Fruit fly (Drosophila melanogaster) whole organism, embryonic: ENCODE measurements around the gene CG33631.
A peak's percentile ranks its signal among the peaks of the same experiment; 100 is the strongest.

Experiments
- Ada2b ChIP-seq: fragments of 200-800 bp; sonication (Bioruptor generic); IDR thresholded peaks from 2 replicates; pipeline ENCODE4 v1.3.6; 2022; ENCODE audit warnings: missing biosample characterization, missing genetic modification characterization
- B-H2 ChIP-seq: fragments of 200-800 bp; sonication (Bioruptor generic); optimal IDR thresholded peaks from 2 replicates; lab custom pipeline; 2018; ENCODE audit warnings: missing biosample characterization, mild to moderate bottlenecking, missing genetic modification characterization
- CG10147 ChIP-seq: fragments of 200-800 bp; sonication (Bioruptor generic); optimal IDR thresholded peaks from 2 replicates; lab custom pipeline; 2019; ENCODE audit warnings: missing biosample characterization, mild to moderate bottlenecking, missing genetic modification characterization, moderate library complexity
- CG10654 ChIP-seq: fragments of 200-800 bp; sonication (Bioruptor generic); optimal IDR thresholded peaks from 2 replicates; lab custom pipeline; 2016; ENCODE audit warnings: missing biosample characterization, missing genetic modification characterization
- CG12942 ChIP-seq: fragments of 200-800 bp; sonication (Bioruptor generic); optimal IDR thresholded peaks from 3 replicates; lab custom pipeline; 2016; ENCODE audit warnings: missing biosample characterization, missing genetic modification characterization
- CG13296 ChIP-seq: fragments of 200-800 bp; sonication (Bioruptor generic); optimal IDR thresholded peaks from 3 replicates; lab custom pipeline; 2018; ENCODE audit warnings: missing biosample characterization, mild to moderate bottlenecking, missing genetic modification characterization
- CG1529 ChIP-seq: fragments of 200-800 bp; sonication (Bioruptor generic); optimal IDR thresholded peaks from 3 replicates; lab custom pipeline; 2018; ENCODE audit warnings: missing biosample characterization, missing genetic modification characterization
- CG16815 ChIP-seq: fragments of 200-800 bp; sonication (Bioruptor generic); optimal IDR thresholded peaks from 3 replicates; lab custom pipeline; 2017; ENCODE audit warnings: missing biosample characterization, mild to moderate bottlenecking, missing genetic modification characterization
- CG17802 ChIP-seq: fragments of 200-800 bp; sonication (Bioruptor generic); optimal IDR thresholded peaks from 2 replicates; lab custom pipeline; 2018; ENCODE audit warnings: missing biosample characterization, mild to moderate bottlenecking, missing genetic modification characterization, moderate library complexity
- CG18619 ChIP-seq: fragments of 200-800 bp; sonication (Bioruptor generic); optimal IDR thresholded peaks from 3 replicates; lab custom pipeline; 2017; ENCODE audit warnings: missing biosample characterization, mild to moderate bottlenecking, missing genetic modification characterization
- CG31441 ChIP-seq: fragments of 200-800 bp; sonication (Bioruptor generic); IDR thresholded peaks from 2 replicates; pipeline ENCODE4 v1.3.6; 2022; ENCODE audit warnings: missing biosample characterization, missing genetic modification characterization
- CG3726 ChIP-seq: fragments of 200-800 bp; sonication (Bioruptor generic); IDR thresholded peaks from 3 replicates; pipeline ENCODE4, ENCODE4 v1.3.6; 2022; ENCODE audit warnings: missing biosample characterization, missing genetic modification characterization
- CG4282 ChIP-seq: fragments of 200-800 bp; sonication (Bioruptor generic); optimal IDR thresholded peaks from 2 replicates; lab custom pipeline; 2016; ENCODE audit warnings: missing biosample characterization, missing genetic modification characterization
- CG4707 ChIP-seq: fragments of 200-800 bp; sonication (Bioruptor generic); optimal IDR thresholded peaks from 2 replicates; lab custom pipeline; 2018; ENCODE audit warnings: missing biosample characterization, mild to moderate bottlenecking, missing genetic modification characterization, moderate library complexity
- CG4730 ChIP-seq: fragments of 200-800 bp; sonication (Bioruptor generic); IDR thresholded peaks from 2 replicates; pipeline ENCODE4 v1.3.6; 2022; ENCODE audit warnings: missing biosample characterization, missing genetic modification characterization
- CG6765 ChIP-seq: fragments of 200-800 bp; sonication (Bioruptor generic); optimal IDR thresholded peaks from 3 replicates; lab custom pipeline; 2017; ENCODE audit warnings: missing biosample characterization, mild to moderate bottlenecking, missing genetic modification characterization
- CG7786 ChIP-seq: fragments of 200-800 bp; sonication (Bioruptor generic); optimal IDR thresholded peaks from 2 replicates; lab custom pipeline; 2016; ENCODE audit warnings: missing biosample characterization, missing genetic modification characterization
- CG8765 ChIP-seq: fragments of 200-800 bp; sonication (Bioruptor generic); IDR thresholded peaks from 2 replicates; pipeline ENCODE4 v1.3.6; 2022; ENCODE audit warnings: missing biosample characterization, missing genetic modification characterization
- CG9609 ChIP-seq: fragments of 200-800 bp; sonication (Bioruptor generic); optimal IDR thresholded peaks from 3 replicates; lab custom pipeline; 2016; ENCODE audit warnings: missing biosample characterization, missing genetic modification characterization
- Doc2 ChIP-seq: fragments of 200-800 bp; sonication (Bioruptor generic); IDR thresholded peaks from 2 replicates; pipeline ENCODE4 v1.3.6; 2022; ENCODE audit warnings: missing biosample characterization, missing genetic modification characterization
- Doc3 ChIP-seq: fragments of 200-800 bp; sonication (Bioruptor generic); IDR thresholded peaks from 3 replicates; pipeline ENCODE4 v1.3.6; 2022; ENCODE audit warnings: missing biosample characterization, missing genetic modification characterization; ENCODE audit not compliant: partially characterized antibody
- GATAe ChIP-seq: fragments of 200-800 bp; sonication (Bioruptor generic); conservative IDR thresholded peaks from 2 replicates; pipeline ENCODE4 v1.3.6; 2022; ENCODE audit warnings: missing biosample characterization, missing genetic modification characterization
- HHEX ChIP-seq: fragments of 200-800 bp; sonication (Bioruptor generic); optimal IDR thresholded peaks from 3 replicates; lab custom pipeline; 2017; ENCODE audit warnings: missing biosample characterization, mild to moderate bottlenecking, missing genetic modification characterization, missing genetic modification reagents
- Meics ChIP-seq: fragments of 200-800 bp; sonication (Bioruptor generic); optimal IDR thresholded peaks from 2 replicates; lab custom pipeline; 2017; ENCODE audit warnings: missing biosample characterization, mild to moderate bottlenecking, missing genetic modification characterization
- NC2β ChIP-seq: fragments of 200-800 bp; sonication (Bioruptor generic); optimal IDR thresholded peaks from 2 replicates; lab custom pipeline; 2016; ENCODE audit warnings: missing biosample characterization, missing genetic modification characterization
- NFAT ChIP-seq: fragments of 200-800 bp; sonication (Bioruptor generic); IDR thresholded peaks from 2 replicates; pipeline ENCODE4 v1.3.6; 2022; ENCODE audit warnings: missing biosample characterization, missing genetic modification characterization
- Neu2 ChIP-seq: fragments of 200-800 bp; sonication (Bioruptor generic); optimal IDR thresholded peaks from 3 replicates; lab custom pipeline; 2016; ENCODE audit warnings: missing biosample characterization, missing genetic modification characterization, borderline replicate concordance
- Nf-YC ChIP-seq: fragments of 200-800 bp; optimal IDR thresholded peaks from 3 replicates; lab custom pipeline; 2019; ENCODE audit warnings: missing biosample characterization, mild to moderate bottlenecking, missing genetic modification characterization, moderate library complexity
- Poxn ChIP-seq: fragments of 200-800 bp; sonication (Bioruptor generic); IDR thresholded peaks from 2 replicates; pipeline ENCODE4 v1.3.6; 2022; ENCODE audit warnings: missing biosample characterization, missing genetic modification characterization
- Rx ChIP-seq: fragments of 200-800 bp; sonication (Bioruptor generic); IDR thresholded peaks from 2 replicates; pipeline ENCODE4 v1.3.6; 2022; ENCODE audit warnings: missing biosample characterization, missing genetic modification characterization
- Sry-δ ChIP-seq: fragments of 200-800 bp; sonication (Bioruptor generic); optimal IDR thresholded peaks from 2 replicates; lab custom pipeline; 2016; ENCODE audit warnings: missing biosample characterization, missing genetic modification characterization
- Ssrp ChIP-seq: fragments of 200-800 bp; sonication (Bioruptor generic); optimal IDR thresholded peaks from 2 replicates; lab custom pipeline; 2018; ENCODE audit warnings: missing biosample characterization, mild to moderate bottlenecking, missing genetic modification characterization, moderate library complexity
- bab2 ChIP-seq: fragments of 200-800 bp; sonication (Bioruptor generic); optimal IDR thresholded peaks from 2 replicates; lab custom pipeline; 2016; ENCODE audit warnings: missing biosample characterization, missing genetic modification characterization
- corto ChIP-seq: fragments of 200-800 bp; sonication (Bioruptor generic); optimal IDR thresholded peaks from 2 replicates; lab custom pipeline; 2016; ENCODE audit warnings: missing biosample characterization, mild to moderate bottlenecking, missing genetic modification characterization, moderate library complexity
- crp ChIP-seq, 2 experiments: fragments of 200-800 bp; sonication (Bioruptor generic); optimal IDR thresholded peaks; 2 replicates in 1 of 2; 3 replicates in 1 of 2; lab custom pipeline; 2017; ENCODE audit warnings: missing biosample characterization in 2 of 2, missing genetic modification characterization in 2 of 2, mild to moderate bottlenecking in 1 of 2, moderate library complexity in 1 of 2
- dan ChIP-seq: fragments of 200-800 bp; sonication (Bioruptor generic); IDR thresholded peaks from 2 replicates; pipeline ENCODE4 v1.3.6; 2022; ENCODE audit warnings: missing biosample characterization, missing genetic modification characterization
- emc ChIP-seq: fragments of 200-800 bp; sonication (Bioruptor generic); optimal IDR thresholded peaks from 2 replicates; lab custom pipeline; 2016; ENCODE audit warnings: missing biosample characterization, missing genetic modification characterization
- ftz-f1 ChIP-seq: fragments of 200-800 bp; sonication (Bioruptor generic); optimal IDR thresholded peaks from 2 replicates; lab custom pipeline; 2016; ENCODE audit warnings: missing biosample characterization, missing genetic modification characterization
- gcm2 ChIP-seq: fragments of 200-800 bp; sonication (Bioruptor generic); optimal IDR thresholded peaks from 2 replicates; lab custom pipeline; 2016; ENCODE audit warnings: missing biosample characterization, missing genetic modification characterization
- maf-S ChIP-seq: fragments of 200-800 bp; sonication (Bioruptor generic); optimal IDR thresholded peaks from 2 replicates; lab custom pipeline; 2016; ENCODE audit warnings: missing biosample characterization, missing genetic modification characterization
- otp ChIP-seq: fragments of 200-800 bp; sonication (Bioruptor generic); IDR thresholded peaks from 3 replicates; pipeline ENCODE4, ENCODE4 v1.3.6; 2022; ENCODE audit warnings: missing biosample characterization, missing genetic modification characterization
- pb ChIP-seq: fragments of 200-800 bp; sonication (Bioruptor generic); optimal IDR thresholded peaks from 3 replicates; lab custom pipeline; 2016; ENCODE audit warnings: missing biosample characterization, missing genetic modification characterization
- peb ChIP-seq: fragments of 200-800 bp; sonication (Bioruptor generic); IDR thresholded peaks from 2 replicates; pipeline ENCODE4 v1.3.6; 2022; ENCODE audit warnings: missing biosample characterization, missing genetic modification characterization
- ranshi ChIP-seq: fragments of 200-800 bp; sonication (Bioruptor generic); IDR thresholded peaks from 2 replicates; pipeline ENCODE4 v1.3.6; 2022; ENCODE audit warnings: missing biosample characterization, missing genetic modification characterization
- row ChIP-seq: fragments of 200-800 bp; sonication (Bioruptor generic); IDR thresholded peaks from 3 replicates; pipeline ENCODE4 v1.3.6; 2022; ENCODE audit warnings: missing biosample characterization, missing genetic modification characterization
- slbo ChIP-seq: fragments of 200-800 bp; sonication (Bioruptor generic); IDR thresholded peaks from 2 replicates; pipeline ENCODE4 v1.3.6; 2022; ENCODE audit warnings: missing biosample characterization, missing genetic modification characterization
- ssp ChIP-seq: fragments of 200-800 bp; sonication (Bioruptor generic); IDR thresholded peaks from 2 replicates; pipeline ENCODE4 v1.3.6; 2022; ENCODE audit warnings: missing biosample characterization, missing genetic modification characterization
- unpg ChIP-seq: fragments of 200-800 bp; sonication (Bioruptor generic); optimal IDR thresholded peaks from 3 replicates; lab custom pipeline; 2018; ENCODE audit warnings: missing biosample characterization, mild to moderate bottlenecking, missing genetic modification characterization, moderate library complexity
- zen2 ChIP-seq: fragments of 200-800 bp; sonication (Bioruptor generic); IDR thresholded peaks from 3 replicates; pipeline ENCODE4 v1.3.6; 2022; ENCODE audit warnings: missing biosample characterization, missing genetic modification characterization; ENCODE audit not compliant: partially characterized antibody
- zfh2 ChIP-seq: fragments of 200-800 bp; sonication (Bioruptor generic); optimal IDR thresholded peaks from 2 replicates; lab custom pipeline; 2016; ENCODE audit warnings: missing biosample characterization, missing genetic modification characterization

Gene CG33631

DNA sequence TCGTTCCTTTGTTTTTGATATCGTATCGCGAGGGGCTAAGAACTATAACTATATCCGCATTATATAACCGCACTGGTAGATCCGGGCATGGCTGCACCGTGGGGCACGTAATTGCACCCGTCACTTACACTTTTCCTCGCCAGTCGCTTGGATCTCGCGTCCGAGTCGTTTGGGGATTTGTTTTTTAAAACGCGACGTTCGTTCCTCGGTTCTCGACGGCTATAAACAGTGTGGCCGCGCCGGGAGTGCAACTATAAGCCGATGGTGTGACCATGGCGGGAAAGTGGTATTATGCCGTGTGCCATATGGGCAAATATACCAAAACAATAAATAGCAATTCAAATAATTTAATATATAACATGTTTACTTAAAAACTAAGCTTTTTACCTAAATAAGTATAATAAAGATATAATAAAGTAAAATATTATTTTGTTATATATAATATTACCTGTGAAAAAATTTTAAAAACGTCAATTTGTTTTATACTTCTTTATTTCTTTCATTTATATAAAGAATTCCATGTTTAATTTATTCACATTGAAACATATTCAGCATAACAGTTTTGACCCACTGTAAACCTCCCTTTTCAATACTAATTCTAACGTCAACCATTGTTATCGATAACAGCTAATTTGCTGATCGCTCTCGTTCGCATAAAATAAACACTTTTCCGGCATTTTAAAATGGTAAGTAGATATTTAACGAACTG lies 21.0 kb upstream of the CG33631 start, which contains the start of the genes Mical and CG3909 (continued):
- TF ChIP-seq unpg (GFP tag; lab: Kevin White, UChicago) (peak; percentile 88), zen2 (GFP tag; lab: Robert Waterston, UW) (no peak), CG3726 (GFP tag; lab: Robert Waterston, UW) (peak; percentile 81; the same call in 2 of the 3 replicates), row (peak; percentile 87), Ssrp (tag; lab: Kevin White, UChicago) (peak; percentile 83), Sry-δ (GFP tag; lab: Kevin White, UChicago) (peak; percentile 29), emc (GFP tag; lab: Kevin White, UChicago) (no peak), CG8765 (GFP tag; lab: Robert Waterston, UW) (peak; percentile 65; the same call in 1 of the 2 replicates), Poxn (no peak), CG4282 (GFP tag; lab: Kevin White, UChicago) (peak; percentile 50), otp (GFP tag; lab: Robert Waterston, UW) (peak; percentile 87), peb (GFP tag; lab: Robert Waterston, UW) (peak; percentile 50; the same call in 1 of the 2 replicates), GATAe (no peak), Rx (GFP tag; lab: Robert Waterston, UW) (peak; percentile 58; the same call in 1 of the 2 replicates), CG12942 (peak; percentile 85), Nf-YC (tag; lab: Kevin White, UChicago) (peak; percentile 86), zfh2 (GFP tag; lab: Kevin White, UChicago) (peak; percentile 54), pb (no peak), Doc2 (GFP tag; lab: Robert Waterston, UW) (no peak), CG13296 (peak; percentile 88), Meics (peak; percentile 84), bab2 (GFP tag; lab: Kevin White, UChicago) (peak; percentile 54), Neu2 (GFP tag; lab: Kevin White, UChicago) (no peak), HHEX (GFP tag; lab: Kevin White, UChicago) (peak; percentile 63), CG10654 (GFP tag; lab: Kevin White, UChicago) (peak; percentile 75), CG4707 (GFP tag; lab: Kevin White, UChicago) (peak; percentile 59), CG9609 (no peak), NC2β (peak; percentile 12), slbo (GFP tag; lab: Robert Waterston, UW) (peak; percentile 96), gcm2 (GFP tag; lab: Kevin White, UChicago) (peak; percentile 13), CG31441 (GFP tag; lab: Robert Waterston, UW) (peak; percentile 92), CG10147 (GFP tag; lab: Kevin White, UChicago) (peak; percentile 65), Doc3 (no peak), CG1529 (GFP tag; lab: Kevin White, UChicago) (peak; percentile 15), dan (GFP tag; lab: Robert Waterston, UW) (no peak), Ada2b (peak; percentile 88), CG6765 (GFP tag; lab: Kevin White, UChicago) (peak; percentile 73), crp (GFP tag; optimal IDR thresholded peaks at IDR 0.05; lab: Kevin White, UChicago) (peak in 1 of 2 experiments; percentile 58), ftz-f1 (no peak), CG16815 (peak; percentile 66), B-H2 (GFP tag; lab: Kevin White, UChicago) (peak; percentile 74), ssp (GFP tag; lab: Robert Waterston, UW) (peak; percentile 83), maf-S (peak; percentile 47), CG17802 (tag; lab: Kevin White, UChicago) (peak; percentile 12), CG4730 (GFP tag; lab: Robert Waterston, UW) (peak; percentile 89), CG18619 (peak; percentile 78), CG7786 (GFP tag; lab: Kevin White, UChicago) (peak; percentile 17), corto (GFP tag; lab: Kevin White, UChicago) (peak; percentile 47), NFAT (GFP tag; lab: Robert Waterston, UW) (peak; percentile 94), ranshi (GFP tag; lab: Robert Waterston, UW) (peak; percentile 91)
